Fruit fly (Drosophila melanogaster): ENCODE data around the gene CG42557.

dm6 chr3R:29983886-29984285 is 50.8 kb downstream of the CG42557 start:
- TF ChIP-seq br (optimal IDR thresholded peaks at IDR 0.05) (no peak), H15 (GFP tag; IDR thresholded peaks at IDR 0.05) (no peak), maf-S (GFP tag; optimal IDR thresholded peaks at IDR 0.05) (no peak), ssp (GFP tag; IDR thresholded peaks at IDR 0.05) (no peak), CG7745 (tag; optimal IDR thresholded peaks at IDR 0.05) (no peak), Blimp-1 (GFP tag; optimal IDR thresholded peaks at IDR 0.05) (no peak), CG4617 (GFP tag; optimal IDR thresholded peaks at IDR 0.05; ENCODE audit: borderline replicate concordance) (no peak), CG12659 (GFP tag; optimal IDR thresholded peaks at IDR 0.05) (no peak), CG11696 (GFP tag; IDR thresholded peaks at IDR 0.05) (no peak), CG6813 (GFP tag; optimal IDR thresholded peaks at IDR 0.05) (no peak), Abd-B (GFP tag; optimal IDR thresholded peaks at IDR 0.05) (no peak), Deaf1 (tag; optimal IDR thresholded peaks at IDR 0.05) (no peak)
